Fruit fly (Drosophila melanogaster) whole organism, pupa: ENCODE data around the gene CG3556.

ENCODE experiments used
- CG13204 ChIP-seq: fragments of 200-800 bp; sonication (Bioruptor generic); optimal IDR thresholded peaks from 2 replicates; lab custom pipeline; 2018; ENCODE audit warnings: missing biosample characterization, mild to moderate bottlenecking, missing genetic modification characterization, moderate library complexity
- CG34367 ChIP-seq: fragments of 200-800 bp; sonication (Bioruptor generic); optimal IDR thresholded peaks from 2 replicates; lab custom pipeline; 2018; ENCODE audit warnings: missing biosample characterization, mild to moderate bottlenecking, missing genetic modification characterization
- CG9948 ChIP-seq: fragments of 200-800 bp; sonication (Bioruptor generic); optimal IDR thresholded peaks from 2 replicates; lab custom pipeline; 2018; ENCODE audit warnings: missing biosample characterization, mild to moderate bottlenecking, missing genetic modification characterization, moderate library complexity
- Pif1B ChIP-seq: fragments of 200-800 bp; sonication (Bioruptor generic); optimal IDR thresholded peaks from 3 replicates; lab custom pipeline; 2016; ENCODE audit warnings: missing biosample characterization, missing genetic modification characterization
- gl ChIP-seq: fragments of 200-800 bp; sonication (Bioruptor generic); optimal IDR thresholded peaks from 2 replicates; lab custom pipeline; 2018; ENCODE audit warnings: missing biosample characterization, mild to moderate bottlenecking, missing genetic modification characterization

DNA sequence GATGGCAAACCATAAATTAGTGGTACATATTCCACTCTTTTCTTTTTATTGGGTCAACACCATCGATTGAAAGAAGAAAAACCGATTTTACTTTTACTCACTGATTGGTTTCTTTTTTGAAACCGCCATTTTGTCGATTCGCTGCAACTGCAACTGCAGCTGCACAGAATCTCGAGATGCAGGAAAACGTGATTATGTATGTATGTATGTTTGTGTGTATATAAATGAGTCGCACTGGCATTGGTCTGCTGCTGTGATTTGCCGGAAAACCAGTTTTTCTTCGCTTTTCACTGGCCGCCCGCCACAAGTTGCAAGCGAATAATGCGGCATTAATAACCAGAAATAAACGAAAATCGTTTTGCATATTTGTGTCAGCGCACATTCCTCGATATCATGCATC lies 24.7 kb downstream of the CG3556 start:
- TF ChIP-seq CG34367 (no peak), gl (tag; lab: Kevin White, UChicago) (no peak), CG13204 (GFP tag; lab: Kevin White, UChicago) (no peak), Pif1B (GFP tag; lab: Kevin White, UChicago) (no peak), CG9948 (no peak)
